Fruit fly (Drosophila melanogaster): ENCODE data around the gene CG11403.
A peak's percentile ranks its signal among the peaks of the same experiment; 100 is the strongest.

The CG11403 gene

dm6 chrX:1275018-1275820 lies 35.5 kb upstream of the CG11403 start, which contains the start of gene Atf3 (continued):
- peak; percentile 95 for TF ChIP-seq CG17186 (GFP tag; optimal IDR thresholded peaks at IDR 0.05)
- TF ChIP-seq Neu2 (GFP tag; optimal IDR thresholded peaks at IDR 0.05; ENCODE audit: borderline replicate concordance), result peak; percentile 95
- peak; percentile 100 for TF ChIP-seq CG7786 (GFP tag; optimal IDR thresholded peaks at IDR 0.05)
- TF ChIP-seq Dek (tag; optimal IDR thresholded peaks at IDR 0.05), result peak; percentile 99
- peak; percentile 98 for TF ChIP-seq wor (GFP tag; IDR thresholded peaks at IDR 0.05)
- no peak for TF ChIP-seq CG14860 (GFP tag; IDR thresholded peaks at IDR 0.05; ENCODE audit: partially characterized antibody)
- TF ChIP-seq CG33213 (GFP tag; optimal IDR thresholded peaks at IDR 0.05), result peak; percentile 99
- peak; percentile 98 for TF ChIP-seq Xrp1 (GFP tag; IDR thresholded peaks at IDR 0.05)
- TF ChIP-seq so (GFP tag; IDR thresholded peaks at IDR 0.05), result peak; percentile 98
- TF ChIP-seq CG10147 (GFP tag; optimal IDR thresholded peaks at IDR 0.05), result peak; percentile 99
- TF ChIP-seq CG4617 (GFP tag; optimal IDR thresholded peaks at IDR 0.05; ENCODE audit: borderline replicate concordance), result peak; percentile 99
- peak; percentile 100 for TF ChIP-seq Ets65A (GFP tag)
- TF ChIP-seq CG3407 (GFP tag; optimal IDR thresholded peaks at IDR 0.05), result peak; percentile 96
- peak; percentile 99 for TF ChIP-seq CG13624 (GFP tag; optimal IDR thresholded peaks at IDR 0.05)
- TF ChIP-seq CG1024 (GFP tag; IDR thresholded peaks at IDR 0.05), result peak; percentile 84
- TF ChIP-seq lilli (GFP tag; optimal IDR thresholded peaks at IDR 0.05), result peak; percentile 100
- TF ChIP-seq ATbp (GFP tag; optimal IDR thresholded peaks at IDR 0.05), result peak; percentile 99
- TF ChIP-seq CG15696 (tag; optimal IDR thresholded peaks at IDR 0.05), result peak; percentile 92
- peak; percentile 98 for TF ChIP-seq CG4730 (GFP tag; IDR thresholded peaks at IDR 0.05)
- peak; percentile 98 for TF ChIP-seq gcm2 (GFP tag; optimal IDR thresholded peaks at IDR 0.05)
- TF ChIP-seq Hr39 (optimal IDR thresholded peaks at IDR 0.05), result no peak
- peak; percentile 99 for TF ChIP-seq pho (GFP tag; optimal IDR thresholded peaks at IDR 0.05)
- peak; percentile 90 for TF ChIP-seq Nf-YB (GFP tag; optimal IDR thresholded peaks at IDR 0.05)
- peak; percentile 52 for TF ChIP-seq pzg (GFP tag; optimal IDR thresholded peaks at IDR 0.05)
- TF ChIP-seq Atf6 (GFP tag; IDR thresholded peaks at IDR 0.05), result peak; percentile 99
- TF ChIP-seq CG4854 (GFP tag; optimal IDR thresholded peaks at IDR 0.05), result peak; percentile 98
- TF ChIP-seq fd3F (GFP tag; optimal IDR thresholded peaks at IDR 0.05), result peak; percentile 99
- peak; percentile 99 for TF ChIP-seq CG16863 (GFP tag; optimal IDR thresholded peaks at IDR 0.05)
- TF ChIP-seq CG10431 (GFP tag; optimal IDR thresholded peaks at IDR 0.05), result peak; percentile 89
- TF ChIP-seq Hr51 (GFP tag; optimal IDR thresholded peaks at IDR 0.05), result peak; percentile 99
- TF ChIP-seq CG2129 (GFP tag; IDR thresholded peaks at IDR 0.05; ENCODE audit: partially characterized antibody), result no peak
- peak; percentile 99 for TF ChIP-seq Camta (GFP tag; optimal IDR thresholded peaks at IDR 0.05)
- peak; percentile 99 for TF ChIP-seq Fer1 (GFP tag; optimal IDR thresholded peaks at IDR 0.05)
- peak; percentile 99 for TF ChIP-seq CG13775 (GFP tag; optimal IDR thresholded peaks at IDR 0.05)
- peak; percentile 96 for TF ChIP-seq GATAe (GFP tag; conservative IDR thresholded peaks at IDR 0.05)
- peak; percentile 98 for TF ChIP-seq her (GFP tag; optimal IDR thresholded peaks at IDR 0.05)
- TF ChIP-seq CG6175 (GFP tag; IDR thresholded peaks at IDR 0.05), result peak; percentile 97
- TF ChIP-seq CG30431 (GFP tag; optimal IDR thresholded peaks at IDR 0.05), result peak; percentile 98
- TF ChIP-seq oc (tag; optimal IDR thresholded peaks at IDR 0.05), result peak; percentile 98
- TF ChIP-seq tll (GFP tag; optimal IDR thresholded peaks at IDR 0.05), result peak in 1 of 2 experiments; percentile 31
- peak; percentile 99 for TF ChIP-seq Fer2 (tag; optimal IDR thresholded peaks at IDR 0.05)
- TF ChIP-seq Doc3 (GFP tag; IDR thresholded peaks at IDR 0.05; ENCODE audit: partially characterized antibody), result no peak
- TF ChIP-seq luna (GFP tag; optimal IDR thresholded peaks at IDR 0.05), result peak; percentile 99
- TF ChIP-seq CG7839 (tag; optimal IDR thresholded peaks at IDR 0.05), result peak; percentile 100
- peak; percentile 95 for TF ChIP-seq D19A (tag; optimal IDR thresholded peaks at IDR 0.05)
- peak; percentile 98 for TF ChIP-seq Rx (GFP tag; IDR thresholded peaks at IDR 0.05)
- no peak for TF ChIP-seq CG7745 (tag; optimal IDR thresholded peaks at IDR 0.05)
- peak; percentile 89 for TF ChIP-seq Spps (tag; optimal IDR thresholded peaks at IDR 0.05)
